Worm (Caenorhabditis elegans) whole organism, L1 larva: ENCODE data around the gene T10C6.15.

ENCODE experiments used
- aha-1 ChIP-seq: fragments of 150-350 bp; optimal IDR thresholded peaks from 2 replicates; lab custom pipeline; 2014; ENCODE audit warnings: missing biosample characterization, missing genetic modification characterization
- egl-27 ChIP-seq, 2 experiments: fragments of 150-350 bp in 1 of 2; sonication (generic microtip); optimal IDR thresholded peaks; 3 replicates each; lab custom pipeline; 2017 to 2018; ENCODE audit warnings: missing biosample characterization in 2 of 2, missing genetic modification characterization in 2 of 2, missing genetic modification reagents in 2 of 2
- skn-1 ChIP-seq: fragments of 150-350 bp; optimal IDR thresholded peaks from 2 replicates; lab custom pipeline; 2014; ENCODE audit warnings: missing biosample characterization, missing genetic modification characterization

- no peak for TF ChIP-seq skn-1 (tag; lab: Kevin White, UChicago)
- TF ChIP-seq egl-27 (tag; optimal IDR thresholded peaks at IDR 0.05; lab: Kevin White, UChicago), result no peak
- no peak for TF ChIP-seq aha-1 (tag; lab: Kevin White, UChicago)
Observed at ce11 chrV:16015652-16016051, 30.1 kb downstream of the T10C6.15 start, which contains the start of gene str-232.
